Worm (Caenorhabditis elegans): ENCODE results near the gene F14F9.3.

F14F9.3 gene

DNA sequence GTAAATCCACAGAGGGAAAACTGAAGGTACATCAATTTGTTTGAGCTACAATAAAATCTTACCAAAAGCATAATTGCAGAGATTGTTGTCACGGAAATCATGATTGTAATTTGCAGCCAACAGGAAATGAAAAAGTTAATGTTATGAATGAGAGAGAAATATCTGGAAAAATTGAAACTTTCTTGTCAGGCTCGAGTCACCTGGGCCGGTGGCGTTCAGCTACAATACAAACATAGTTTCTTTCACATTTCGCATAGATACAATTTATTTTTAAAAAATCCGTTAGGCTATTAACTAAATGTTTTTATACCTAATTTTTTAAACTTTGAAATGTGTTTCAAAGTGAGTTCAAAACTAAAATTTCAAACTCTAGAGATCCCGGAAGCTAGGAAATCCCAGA is 19.6 kb downstream of the F14F9.3 start, which contains the start of gene srx-39:
Gene srx-39 (minus strand): TSS at position 101 of the 400 bp plus-strand sequence.
- TF ChIP-seq tra-4 (tag; optimal IDR thresholded peaks at IDR 0.05) (no peak), tbx-37 (GFP tag; conservative IDR thresholded peaks at IDR 0.05) (no peak), aly-1 (tag; optimal IDR thresholded peaks at IDR 0.05) (no peak), ets-7 (tag; optimal IDR thresholded peaks at IDR 0.05) (no peak), ceh-36 (tag; optimal IDR thresholded peaks at IDR 0.05) (no peak), sea-1 (GFP tag; conservative IDR thresholded peaks at IDR 0.05) (no peak), scrt-1 (GFP tag; IDR thresholded peaks at IDR 0.05) (no peak), hmg-4 (GFP tag; optimal IDR thresholded peaks at IDR 0.05) (no peak), F13C5.2 (tag; optimal IDR thresholded peaks at IDR 0.05) (no peak), flt-1 (GFP tag; IDR thresholded peaks at IDR 0.05) (no peak)

DNA sequence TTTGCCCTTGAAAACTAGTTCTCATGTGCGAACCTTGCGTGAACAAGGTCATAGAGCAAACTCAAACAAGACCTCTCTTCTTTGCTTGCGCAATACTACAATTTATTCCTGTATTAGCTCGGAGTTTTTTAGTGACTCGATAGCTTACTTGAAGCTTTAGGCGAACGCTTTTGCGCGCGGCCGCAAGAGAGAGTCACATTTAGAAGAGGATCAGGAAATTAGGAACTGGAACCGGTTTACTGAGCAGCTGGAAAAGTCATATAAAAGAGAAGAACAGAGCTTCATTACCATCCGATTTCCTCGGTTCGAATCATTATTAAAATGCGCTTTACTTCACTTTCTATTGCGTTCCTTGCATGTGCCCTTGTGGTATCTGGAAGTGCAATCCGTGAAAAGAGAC is 20.3 kb downstream of the F14F9.3 start, which contains the start of gene abu-15:
Gene abu-15 (plus strand): TSS at position 301 of the 400 bp plus-strand sequence.
- no peak for TF ChIP-seq F13C5.2 (tag; optimal IDR thresholded peaks at IDR 0.05)
- no peak for TF ChIP-seq ceh-36 (tag; optimal IDR thresholded peaks at IDR 0.05)
- no peak for TF ChIP-seq ama-1 (optimal IDR thresholded peaks at IDR 0.05)
- TF ChIP-seq pes-1 (GFP tag; IDR thresholded peaks at IDR 0.05), result no peak
- no peak for TF ChIP-seq aly-1 (tag; optimal IDR thresholded peaks at IDR 0.05)
- TF ChIP-seq B0310.2 (tag; optimal IDR thresholded peaks at IDR 0.05), result no peak
- TF ChIP-seq hmg-4 (GFP tag; optimal IDR thresholded peaks at IDR 0.05), result no peak
- no peak for TF ChIP-seq tbx-11 (GFP tag; IDR thresholded peaks at IDR 0.05)
- TF ChIP-seq sea-1 (GFP tag; conservative IDR thresholded peaks at IDR 0.05), result no peak
- no peak for TF ChIP-seq tra-4 (tag; optimal IDR thresholded peaks at IDR 0.05)
- TF ChIP-seq scrt-1 (GFP tag; IDR thresholded peaks at IDR 0.05), result no peak
- no peak for TF ChIP-seq ceh-13 (GFP tag; optimal IDR thresholded peaks at IDR 0.05)
- no peak for TF ChIP-seq ets-7 (tag; optimal IDR thresholded peaks at IDR 0.05)
- no peak for TF ChIP-seq hmbx-1 (tag; optimal IDR thresholded peaks at IDR 0.05)
- TF ChIP-seq tbx-37 (GFP tag; conservative IDR thresholded peaks at IDR 0.05), result no peak
- TF ChIP-seq flt-1 (GFP tag; IDR thresholded peaks at IDR 0.05), result no peak
- no peak for TF ChIP-seq hnd-1 (tag; optimal IDR thresholded peaks at IDR 0.05)

DNA sequence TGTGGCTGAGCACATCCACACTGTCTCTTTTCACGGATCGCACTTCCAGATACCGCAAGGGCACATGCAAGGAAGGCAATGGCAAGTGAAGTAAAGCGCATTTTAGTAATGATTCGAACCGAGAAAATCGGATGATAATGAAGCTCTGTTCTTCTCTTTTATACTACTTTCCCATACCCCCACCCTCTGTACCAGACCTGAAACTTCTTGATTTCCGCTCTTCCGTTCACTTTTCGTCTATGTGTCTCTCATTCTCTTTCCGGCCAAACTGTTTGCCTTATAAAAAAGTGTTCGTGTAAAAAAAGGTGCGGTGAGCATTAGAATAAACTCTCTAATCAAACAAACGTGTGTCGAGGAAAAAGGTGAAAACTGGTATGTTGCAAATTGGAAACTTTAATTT is 23.8 kb downstream of the F14F9.3 start, which contains the start of gene abu-6:
Gene abu-6 (minus strand): TSS at position 101 of the 400 bp plus-strand sequence.
- TF ChIP-seq ceh-36 (tag; optimal IDR thresholded peaks at IDR 0.05) (no peak), scrt-1 (GFP tag; IDR thresholded peaks at IDR 0.05) (no peak), B0310.2 (tag; optimal IDR thresholded peaks at IDR 0.05) (no peak), ama-1 (optimal IDR thresholded peaks at IDR 0.05) (no peak), hnd-1 (tag; optimal IDR thresholded peaks at IDR 0.05) (no peak)

ce11 chrV:5164682-5165081 is 26.7 kb downstream of the F14F9.3 start, which contains the start of gene abu-7:
TSS of gene abu-7 (minus strand) at chrV:5164782.
- TF ChIP-seq flt-1 (GFP tag; IDR thresholded peaks at IDR 0.05) (no peak), tra-4 (tag; optimal IDR thresholded peaks at IDR 0.05) (no peak), tbx-11 (GFP tag; IDR thresholded peaks at IDR 0.05) (no peak), hnd-1 (tag; optimal IDR thresholded peaks at IDR 0.05) (no peak), aly-1 (tag; optimal IDR thresholded peaks at IDR 0.05) (no peak), hmbx-1 (tag; optimal IDR thresholded peaks at IDR 0.05) (no peak), ets-7 (tag; optimal IDR thresholded peaks at IDR 0.05) (no peak), ceh-13 (GFP tag; optimal IDR thresholded peaks at IDR 0.05) (no peak)

DNA sequence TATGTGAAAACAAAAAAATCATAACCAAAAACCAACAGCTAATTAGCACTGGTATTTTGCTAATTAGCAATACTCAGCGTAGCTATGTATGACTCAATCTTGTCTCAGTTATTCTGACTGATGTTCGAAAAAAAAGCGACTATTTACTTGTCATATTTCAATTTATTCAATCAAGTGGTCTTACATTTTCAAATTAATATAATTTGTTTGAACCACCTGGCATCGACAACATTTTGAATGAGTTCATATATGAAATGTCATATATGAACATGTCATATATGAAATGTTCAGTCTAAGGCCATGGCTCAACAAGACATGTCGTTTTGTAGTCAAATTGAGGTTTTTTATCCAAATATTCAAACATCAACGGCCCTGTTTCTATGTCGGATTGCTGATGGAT is 27.4 kb downstream of the F14F9.3 start, which contains the start of gene srw-140:
Gene srw-140 (plus strand): TSS at position 301 of the 400 bp plus-strand sequence.
- no peak for TF ChIP-seq hnd-1 (tag; optimal IDR thresholded peaks at IDR 0.05)
- TF ChIP-seq pes-1 (GFP tag; IDR thresholded peaks at IDR 0.05), result no peak
- TF ChIP-seq scrt-1 (GFP tag; IDR thresholded peaks at IDR 0.05), result no peak
- no peak for TF ChIP-seq F13C5.2 (tag; optimal IDR thresholded peaks at IDR 0.05)
- no peak for TF ChIP-seq aly-1 (tag; optimal IDR thresholded peaks at IDR 0.05)
- no peak for TF ChIP-seq ceh-13 (GFP tag; optimal IDR thresholded peaks at IDR 0.05)
- no peak for TF ChIP-seq tbx-37 (GFP tag; conservative IDR thresholded peaks at IDR 0.05)
- TF ChIP-seq tbx-11 (GFP tag; IDR thresholded peaks at IDR 0.05), result no peak
- TF ChIP-seq hmg-4 (GFP tag; optimal IDR thresholded peaks at IDR 0.05), result no peak
- TF ChIP-seq hmbx-1 (tag; optimal IDR thresholded peaks at IDR 0.05), result no peak
- no peak for TF ChIP-seq tra-4 (tag; optimal IDR thresholded peaks at IDR 0.05)
- no peak for TF ChIP-seq ets-7 (tag; optimal IDR thresholded peaks at IDR 0.05)

DNA sequence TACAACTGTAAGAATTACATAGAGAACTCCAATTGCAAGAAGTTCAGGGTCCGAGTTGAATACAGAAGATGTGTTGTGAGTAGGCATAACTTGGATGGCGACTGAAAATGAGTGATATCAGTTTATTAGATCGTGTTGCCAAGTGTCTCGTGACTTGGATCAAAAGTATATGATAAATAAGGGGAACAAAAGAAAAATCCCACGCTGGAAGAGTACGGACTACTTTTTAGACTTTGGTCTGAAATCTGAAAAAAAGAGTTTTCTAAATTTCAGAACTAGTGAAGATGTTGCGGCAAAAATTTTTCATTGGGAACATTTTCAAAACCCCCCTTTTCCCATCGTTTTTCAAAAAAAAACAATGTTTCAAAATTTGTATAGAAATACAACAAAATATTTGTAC is 31.6 kb downstream of the F14F9.3 start, which contains the start of gene srt-64:
Gene srt-64 (minus strand): TSS at position 101 of the 400 bp plus-strand sequence.
- no peak for TF ChIP-seq ceh-13 (GFP tag; optimal IDR thresholded peaks at IDR 0.05)
- TF ChIP-seq hnd-1 (tag; optimal IDR thresholded peaks at IDR 0.05), result no peak
- no peak for TF ChIP-seq tra-4 (tag; optimal IDR thresholded peaks at IDR 0.05)
- no peak for TF ChIP-seq hmbx-1 (tag; optimal IDR thresholded peaks at IDR 0.05)
- TF ChIP-seq flt-1 (GFP tag; IDR thresholded peaks at IDR 0.05), result no peak
- no peak for TF ChIP-seq tbx-11 (GFP tag; IDR thresholded peaks at IDR 0.05)
- no peak for TF ChIP-seq F13C5.2 (tag; optimal IDR thresholded peaks at IDR 0.05)
- TF ChIP-seq scrt-1 (GFP tag; IDR thresholded peaks at IDR 0.05), result no peak
- TF ChIP-seq sea-1 (GFP tag; conservative IDR thresholded peaks at IDR 0.05), result no peak
- no peak for TF ChIP-seq ama-1 (optimal IDR thresholded peaks at IDR 0.05)
- no peak for TF ChIP-seq ets-7 (tag; optimal IDR thresholded peaks at IDR 0.05)
- TF ChIP-seq tbx-37 (GFP tag; conservative IDR thresholded peaks at IDR 0.05), result no peak
- no peak for TF ChIP-seq aly-1 (tag; optimal IDR thresholded peaks at IDR 0.05)
- no peak for TF ChIP-seq ceh-36 (tag; optimal IDR thresholded peaks at IDR 0.05)
- no peak for TF ChIP-seq B0310.2 (tag; optimal IDR thresholded peaks at IDR 0.05)
- TF ChIP-seq pes-1 (GFP tag; IDR thresholded peaks at IDR 0.05), result no peak
- TF ChIP-seq hmg-4 (GFP tag; optimal IDR thresholded peaks at IDR 0.05), result no peak

- TF ChIP-seq hmbx-1 (tag; optimal IDR thresholded peaks at IDR 0.05), result no peak
- no peak for TF ChIP-seq ceh-36 (tag; optimal IDR thresholded peaks at IDR 0.05)
- no peak for TF ChIP-seq F13C5.2 (tag; optimal IDR thresholded peaks at IDR 0.05)
Measured at ce11 chrV:5172833-5173232, 34.8 kb downstream of the F14F9.3 start, which contains the start of gene srt-65. TSS of gene srt-65 (minus strand) at chrV:5172933.

ce11 chrV:5177209-5177608 is 39.2 kb downstream of the F14F9.3 start, which contains the start of gene ugt-51:
TSS of gene ugt-51 (minus strand) at chrV:5177309.
- no peak for TF ChIP-seq tbx-37 (GFP tag; conservative IDR thresholded peaks at IDR 0.05)
- no peak for TF ChIP-seq ets-7 (tag; optimal IDR thresholded peaks at IDR 0.05)
- TF ChIP-seq scrt-1 (GFP tag; IDR thresholded peaks at IDR 0.05), result no peak
- TF ChIP-seq tbx-11 (GFP tag; IDR thresholded peaks at IDR 0.05), result no peak
- no peak for TF ChIP-seq hmbx-1 (tag; optimal IDR thresholded peaks at IDR 0.05)
- TF ChIP-seq hnd-1 (tag; optimal IDR thresholded peaks at IDR 0.05), result no peak

Measured in whole organism, early embryonic.